Worm (Caenorhabditis elegans) whole organism, midembryonic: ENCODE measurements around the gene nhr-19.

Experiments
- ref-1 ChIP-seq: fragments of 200-800 bp; sonication (Bioruptor generic); conservative IDR thresholded peaks from 2 replicates; pipeline ENCODE4 v1.3.6; 2022; ENCODE audit warnings: missing genetic modification reagents, missing genetic modification characterization, missing compliant biosample characterization
- ztf-23 ChIP-seq: fragments of 200-800 bp; sonication (Bioruptor generic); IDR thresholded peaks from 2 replicates; pipeline ENCODE4 v1.3.6; 2022; ENCODE audit warnings: missing genetic modification reagents, missing genetic modification characterization, missing compliant biosample characterization

DNA sequence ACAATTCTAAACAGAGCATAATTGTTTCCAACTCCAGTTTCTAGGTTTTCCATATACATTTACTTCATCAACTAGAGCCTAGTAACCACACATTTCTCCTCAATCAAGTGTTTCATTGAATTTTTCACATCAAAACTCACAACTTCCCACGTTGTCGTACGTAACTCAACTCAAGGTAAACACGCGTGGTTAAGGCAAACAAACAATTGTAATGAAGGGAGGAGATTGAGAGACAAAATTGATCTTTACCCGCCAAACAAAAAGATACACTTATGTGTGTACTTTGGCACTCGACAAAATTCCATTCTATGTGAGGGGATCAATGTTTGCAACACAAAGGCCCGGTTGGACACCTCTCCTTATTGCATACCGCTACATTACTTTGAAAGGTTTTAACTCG is at the start of gene nhr-19:
- no peak for TF ChIP-seq ref-1 (GFP tag; lab: Robert Waterston, UW)
- TF ChIP-seq ztf-23 (GFP tag; lab: Robert Waterston, UW), result no peak
